Worm (Caenorhabditis elegans): ENCODE data around the gene F53F4.12.

The F53F4.12 gene

ce11 chrV:13659219-13659618 lies 33.4 kb downstream of the F53F4.12 start (continued):
- no peak for TF ChIP-seq unc-62 (GFP tag; optimal IDR thresholded peaks at IDR 0.05)
- TF ChIP-seq lin-13 (GFP tag; optimal IDR thresholded peaks at IDR 0.05): no peak
- TF ChIP-seq ceh-82 (tag; optimal IDR thresholded peaks at IDR 0.05): no peak
- no peak for TF ChIP-seq ceh-63 (GFP tag; optimal IDR thresholded peaks at IDR 0.05)
- no peak for TF ChIP-seq pqm-1 (tag; optimal IDR thresholded peaks at IDR 0.05)
- TF ChIP-seq blmp-1 (tag; optimal IDR thresholded peaks at IDR 0.05): peak; percentile 83
- peak; percentile 15; the same call in 1 of the 2 replicates for TF ChIP-seq nhr-19 (GFP tag; conservative IDR thresholded peaks at IDR 0.05)
- no peak for TF ChIP-seq tbx-2 (tag; optimal IDR thresholded peaks at IDR 0.05)
- TF ChIP-seq unc-130 (tag; optimal IDR thresholded peaks at IDR 0.05): peak; percentile 11
- TF ChIP-seq C16A3.4 (tag; optimal IDR thresholded peaks at IDR 0.05): no peak
- TF ChIP-seq sox-4 (tag; optimal IDR thresholded peaks at IDR 0.05): no peak
- no peak for TF ChIP-seq zag-1 (tag; optimal IDR thresholded peaks at IDR 0.05)
- TF ChIP-seq irx-1 (tag; optimal IDR thresholded peaks at IDR 0.05): no peak
- no peak for TF ChIP-seq ets-5 (GFP tag; IDR thresholded peaks at IDR 0.05)
- no peak for TF ChIP-seq nhr-77 (tag; optimal IDR thresholded peaks at IDR 0.05)
- TF ChIP-seq efl-3 (GFP tag; optimal IDR thresholded peaks at IDR 0.05): no peak
- TF ChIP-seq lsy-2 (tag; optimal IDR thresholded peaks at IDR 0.05): peak in 1 of 2 experiments; percentile 13
- TF ChIP-seq sptf-1 (tag; optimal IDR thresholded peaks at IDR 0.05): no peak
- TF ChIP-seq aly-2 (tag; optimal IDR thresholded peaks at IDR 0.05): no peak
- TF ChIP-seq alr-1 (tag; optimal IDR thresholded peaks at IDR 0.05; ENCODE audit: borderline replicate concordance): no peak
- TF ChIP-seq egl-13 (tag; optimal IDR thresholded peaks at IDR 0.05): no peak
- no peak for TF ChIP-seq F16B12.6 (tag; optimal IDR thresholded peaks at IDR 0.05)
- TF ChIP-seq fkh-8 (tag; optimal IDR thresholded peaks at IDR 0.05): no peak
- TF ChIP-seq unc-30 (tag; optimal IDR thresholded peaks at IDR 0.05): no peak
- TF ChIP-seq mep-1 (tag; optimal IDR thresholded peaks at IDR 0.05): peak; percentile 6
- TF ChIP-seq fkh-4 (tag; optimal IDR thresholded peaks at IDR 0.05; ENCODE audit: borderline replicate concordance): no peak
- TF ChIP-seq egl-27 (tag; optimal IDR thresholded peaks at IDR 0.05): no peak
- no peak for TF ChIP-seq ceh-8 (GFP tag; optimal IDR thresholded peaks at IDR 0.05)
- no peak for TF ChIP-seq dsc-1 (tag; optimal IDR thresholded peaks at IDR 0.05)
- no peak for TF ChIP-seq zip-4 (GFP tag; optimal IDR thresholded peaks at IDR 0.05)
- no peak for TF ChIP-seq xbp-1 (tag; optimal IDR thresholded peaks at IDR 0.05)
- TF ChIP-seq hpl-2 (GFP tag; optimal IDR thresholded peaks at IDR 0.05): no peak

- no peak for TF ChIP-seq nhr-90 (tag; optimal IDR thresholded peaks at IDR 0.05; ENCODE audit: poor library complexity)
- TF ChIP-seq nhr-85 (tag): peak; percentile 21
These were observed 34.3 kb downstream of the F53F4.12 start for ce11 chrV:13660115-13660514.

ce11 chrV:13660660-13661325 lies 34.9 kb downstream of the F53F4.12 start, which contains the start of gene letm-1:
Gene letm-1, plus strand, starts transcription at chrV:13661257.
- TF ChIP-seq nhr-76 (tag; optimal IDR thresholded peaks at IDR 0.05) (no peak), blmp-1 (tag; optimal IDR thresholded peaks at IDR 0.05) (peak; percentile 17), aha-1 (tag; optimal IDR thresholded peaks at IDR 0.05) (no peak), lsy-2 (tag; optimal IDR thresholded peaks at IDR 0.05) (peak in 1 of 2 experiments; percentile 12), mdl-1 (tag; optimal IDR thresholded peaks at IDR 0.05) (peak in 1 of 2 experiments; percentile 48), lin-35 (GFP tag; optimal IDR thresholded peaks at IDR 0.05) (peak; percentile 17 to 54), zip-4 (GFP tag; optimal IDR thresholded peaks at IDR 0.05) (peak; percentile 40), elt-2 (tag; optimal IDR thresholded peaks at IDR 0.05) (peak; percentile 2), snu-23 (GFP tag; optimal IDR thresholded peaks at IDR 0.05) (peak; percentile 39), nhr-85 (tag) (peak; percentile 76), nhr-71 (tag; optimal IDR thresholded peaks at IDR 0.05) (peak; percentile 67), nhr-20 (tag; optimal IDR thresholded peaks at IDR 0.05) (peak; percentile 52), lin-39 (tag; optimal IDR thresholded peaks at IDR 0.05) (no peak), dpl-1 (GFP tag; optimal IDR thresholded peaks at IDR 0.05) (peak in 2 of 3 experiments; percentile 9 to 38), nhr-19 (GFP tag; conservative IDR thresholded peaks at IDR 0.05) (peak; percentile 46), C16A3.4 (tag; optimal IDR thresholded peaks at IDR 0.05) (peak; percentile 48), elt-3 (tag; optimal IDR thresholded peaks at IDR 0.05) (peak in 1 of 6 experiments; percentile 12), fos-1 (tag; optimal IDR thresholded peaks at IDR 0.05) (no peak), lin-14 (GFP tag; optimal IDR thresholded peaks at IDR 0.05) (peak; percentile 50)

Data from whole organism, L1 larva.